Fruit fly (Drosophila melanogaster): ENCODE data around the gene CenG1A.
A peak's percentile ranks its signal among the peaks of the same experiment; 100 is the strongest.

CenG1A gene

DNA sequence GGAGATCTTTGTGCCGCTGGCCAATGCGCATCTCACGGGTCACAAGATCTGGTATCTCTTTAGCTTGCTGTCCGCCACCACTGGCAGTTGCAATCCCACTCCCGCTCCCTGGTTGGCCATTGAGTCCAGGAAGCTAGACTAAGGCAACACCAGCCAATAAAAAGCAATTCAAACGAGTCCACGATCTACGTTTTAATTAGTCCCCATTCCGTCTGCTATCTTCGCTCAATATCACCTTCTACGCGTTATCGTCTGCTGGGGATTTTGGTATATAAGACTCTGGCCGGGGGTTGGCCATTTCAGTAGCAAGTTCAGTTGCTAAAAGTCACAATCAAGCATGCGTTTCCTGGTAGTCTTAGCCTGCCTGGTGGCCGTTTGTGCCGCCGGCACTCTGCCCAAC lies 12.3 kb downstream of the CenG1A start, which contains the start of gene CG7953:
Gene CG7953, plus strand, starts transcription at position 301 of the 400 bp plus-strand sequence.
- no peak for TF ChIP-seq CG17801 (GFP tag; optimal IDR thresholded peaks at IDR 0.05; ENCODE audit: partially characterized antibody)

DNA sequence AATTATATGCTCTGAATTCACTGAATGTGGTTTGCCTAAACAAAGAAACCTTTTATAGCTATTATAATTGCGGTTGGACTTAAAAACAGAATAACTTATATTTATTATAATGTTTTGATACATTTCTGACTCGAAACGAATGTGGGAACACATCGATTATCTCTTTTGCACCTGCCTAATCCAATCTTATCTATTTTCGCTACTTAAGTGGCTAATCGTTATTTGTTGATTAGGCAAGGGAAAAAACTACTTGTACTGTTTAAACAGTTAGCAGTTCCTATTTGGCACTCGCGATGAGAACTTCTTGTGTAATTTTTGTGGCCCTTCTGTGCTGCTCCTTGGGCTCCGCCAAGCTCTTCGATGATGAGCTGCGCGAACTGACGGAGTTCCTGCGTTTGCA lies 13.8 kb downstream of the CenG1A start, which contains the start of gene CG7968:
Gene CG7968, plus strand, starts transcription at position 276 of the 400 bp plus-strand sequence.
- TF ChIP-seq CG17801 (GFP tag; optimal IDR thresholded peaks at IDR 0.05; ENCODE audit: partially characterized antibody), result no peak

DNA sequence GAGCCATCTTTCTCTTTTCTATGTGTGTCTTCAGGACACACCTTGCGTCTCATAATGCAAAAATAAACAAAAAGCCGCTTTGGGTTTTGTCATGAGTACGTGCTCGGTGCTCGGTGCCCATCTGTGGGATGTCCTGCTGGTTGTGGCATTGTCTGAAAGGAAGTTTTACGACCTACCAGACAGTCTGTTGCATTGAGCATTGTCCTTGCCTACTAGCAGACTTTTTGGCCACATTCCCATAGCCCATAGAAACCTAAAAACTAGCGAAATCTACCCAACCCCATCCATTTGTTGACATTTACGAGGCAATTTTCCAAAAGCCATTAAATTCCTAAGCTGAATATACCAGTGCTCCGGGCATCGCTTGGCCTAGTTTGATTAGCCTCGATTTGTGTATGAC lies 15.7 kb downstream of the CenG1A start:
- TF ChIP-seq CG17801 (GFP tag; optimal IDR thresholded peaks at IDR 0.05; ENCODE audit: partially characterized antibody), result no peak

DNA sequence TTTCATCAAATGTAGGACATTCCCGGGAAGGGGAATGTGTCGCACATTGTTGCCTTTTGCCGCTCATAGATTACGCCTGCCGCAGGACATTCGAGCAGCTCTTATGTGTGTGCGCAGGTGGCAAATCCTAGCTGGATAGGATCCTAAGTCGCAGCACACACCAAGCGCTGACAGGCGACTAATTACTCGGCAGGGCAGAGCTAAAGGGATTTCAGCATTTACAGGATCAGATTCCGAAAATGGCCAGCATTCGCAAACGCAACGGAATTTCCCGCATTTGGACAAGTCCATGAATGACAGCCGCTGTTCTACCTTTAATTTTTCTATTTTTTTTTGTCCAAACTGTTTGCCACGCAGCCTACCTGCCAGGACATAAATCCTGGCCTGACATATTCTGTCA lies 32.3 kb downstream of the CenG1A start:
- no peak for TF ChIP-seq CG17801 (GFP tag; optimal IDR thresholded peaks at IDR 0.05; ENCODE audit: partially characterized antibody)

DNA sequence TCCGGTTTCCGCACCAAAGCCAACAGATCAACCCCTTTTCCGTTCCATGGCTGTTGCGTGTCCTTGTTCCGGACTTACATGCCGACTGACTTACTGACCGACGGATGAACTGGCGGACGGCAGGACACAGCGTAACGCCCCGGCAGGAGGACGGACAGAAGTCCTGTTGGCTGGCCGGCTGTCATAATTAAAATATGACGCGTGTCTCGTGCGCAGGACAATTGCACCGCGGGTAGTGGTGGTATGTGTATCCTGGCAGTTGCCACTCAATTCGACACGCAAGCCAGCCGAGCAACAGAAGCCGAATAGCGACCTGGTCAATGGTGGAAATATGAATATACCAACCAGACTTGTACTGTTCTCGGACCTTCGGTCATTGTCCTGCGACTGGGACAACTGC lies 34.0 kb downstream of the CenG1A start:
- no peak for TF ChIP-seq CG17801 (GFP tag; optimal IDR thresholded peaks at IDR 0.05; ENCODE audit: partially characterized antibody)

DNA sequence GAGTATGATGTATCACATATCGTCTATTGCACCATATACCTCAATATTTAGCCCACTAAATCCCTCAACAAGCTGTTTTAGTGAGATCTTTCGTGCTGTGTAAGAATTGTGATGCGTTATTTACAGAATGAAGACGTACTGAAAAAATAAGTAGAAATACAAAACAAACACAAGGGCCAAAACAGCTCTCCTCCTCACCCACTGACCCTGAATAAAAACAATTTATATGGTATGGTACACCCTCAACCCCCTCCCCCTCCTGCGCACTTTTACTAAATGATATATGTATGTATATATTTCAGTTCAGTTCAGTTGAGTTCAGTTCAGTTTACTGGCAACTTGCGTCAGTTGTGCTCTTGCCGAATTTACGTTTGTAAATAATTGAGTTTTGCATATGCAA lies 37.8 kb downstream of the CenG1A start:
- TF ChIP-seq CG17801 (GFP tag; optimal IDR thresholded peaks at IDR 0.05; ENCODE audit: partially characterized antibody), result no peak

DNA sequence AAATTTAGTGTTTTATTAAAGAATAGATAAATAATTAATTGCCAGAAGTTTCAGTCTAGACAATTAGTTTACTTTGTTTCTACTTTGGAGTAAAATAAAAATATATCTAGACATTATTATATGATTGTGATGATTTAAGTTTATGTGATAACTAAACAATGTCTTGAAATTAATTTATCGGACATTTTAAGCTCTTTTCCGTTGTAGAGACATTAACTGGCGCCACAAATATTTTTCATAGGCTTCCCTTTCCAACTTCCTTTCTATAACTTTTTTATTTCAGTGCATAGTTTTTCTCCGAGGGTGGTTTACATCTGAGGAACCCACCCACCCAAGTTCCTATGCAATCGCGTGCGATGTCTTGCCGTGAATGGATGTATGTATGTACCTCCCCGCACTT lies 41.3 kb downstream of the CenG1A start:
- no peak for TF ChIP-seq CG17801 (GFP tag; optimal IDR thresholded peaks at IDR 0.05; ENCODE audit: partially characterized antibody)

DNA sequence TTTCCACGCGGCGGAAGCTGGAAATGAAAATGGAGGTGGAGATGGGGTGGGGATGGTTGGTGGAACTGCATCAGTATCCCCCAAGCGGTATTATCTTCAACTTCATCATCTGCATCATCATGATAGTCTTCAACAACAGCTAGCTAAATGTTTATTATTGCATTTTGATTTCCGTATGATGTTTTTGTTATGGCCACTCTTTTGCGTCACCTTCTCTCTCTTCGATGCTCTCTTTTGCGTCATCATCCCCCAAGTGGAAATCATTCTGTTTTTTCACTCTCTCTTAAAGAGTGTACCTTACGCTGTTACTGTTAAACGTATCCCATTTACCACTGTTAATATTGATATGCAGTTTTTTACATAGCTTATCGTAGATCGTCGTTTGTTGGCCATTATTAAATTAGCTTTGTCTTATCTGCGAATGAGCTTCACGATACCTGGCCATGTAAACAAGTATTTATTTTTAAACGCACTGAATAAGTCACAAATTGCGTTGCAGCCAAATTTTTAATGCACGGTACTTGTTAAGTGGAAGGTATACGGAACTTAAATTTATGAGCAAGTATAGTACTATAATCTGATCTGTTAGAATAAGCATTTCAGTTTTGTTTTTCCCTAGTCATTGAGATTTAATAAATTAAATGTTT lies 42.7 kb downstream of the CenG1A start:
- no peak for TF ChIP-seq CG17801 (GFP tag; optimal IDR thresholded peaks at IDR 0.05; ENCODE audit: partially characterized antibody)

DNA sequence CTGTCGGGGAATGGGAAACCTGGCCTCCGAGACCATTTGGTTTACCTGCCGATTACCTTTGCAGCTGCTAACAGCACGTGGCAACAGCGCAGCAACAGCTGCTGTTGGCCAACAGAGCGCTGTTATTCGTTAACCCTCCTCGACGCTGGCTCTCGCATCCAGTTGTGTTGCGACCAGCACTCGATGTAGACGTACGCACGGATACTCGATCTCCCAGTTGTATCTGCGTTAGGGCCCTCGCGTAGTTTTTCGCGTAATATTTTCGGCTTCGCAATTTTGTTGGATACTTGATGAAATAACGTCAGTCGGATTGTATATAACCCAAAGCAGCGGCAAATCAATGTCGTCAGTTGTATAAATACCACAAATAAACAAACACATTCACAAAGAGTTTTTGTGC lies 43.4 kb downstream of the CenG1A start:
- peak; percentile 54 for TF ChIP-seq CG17801 (GFP tag; optimal IDR thresholded peaks at IDR 0.05; ENCODE audit: partially characterized antibody)

DNA sequence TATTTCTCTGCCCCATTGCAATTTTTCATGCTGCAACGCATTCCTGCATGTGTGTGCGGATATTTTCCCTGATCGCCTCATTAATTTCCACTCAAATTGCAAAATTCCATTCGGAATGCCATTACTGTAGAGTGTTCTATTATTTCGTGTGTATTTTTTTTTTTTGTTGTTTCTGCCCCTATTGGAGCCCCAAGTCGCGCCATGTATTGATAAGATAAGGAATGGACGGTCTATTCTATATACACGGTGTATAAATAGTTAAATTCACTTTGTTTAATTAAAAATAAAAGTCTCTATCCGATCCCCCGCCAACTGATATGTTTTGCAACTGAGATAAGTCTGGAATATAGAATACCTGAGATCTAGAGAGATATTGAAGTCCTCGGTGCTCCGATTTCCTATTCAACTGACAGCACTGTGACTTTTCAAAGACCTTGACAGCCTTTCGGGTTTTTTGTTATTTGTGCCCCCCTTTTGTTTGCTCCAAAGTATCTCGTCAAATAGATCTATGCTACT lies 46.1 kb downstream of the CenG1A start:
- no peak for TF ChIP-seq CG17801 (GFP tag; optimal IDR thresholded peaks at IDR 0.05; ENCODE audit: partially characterized antibody)

DNA sequence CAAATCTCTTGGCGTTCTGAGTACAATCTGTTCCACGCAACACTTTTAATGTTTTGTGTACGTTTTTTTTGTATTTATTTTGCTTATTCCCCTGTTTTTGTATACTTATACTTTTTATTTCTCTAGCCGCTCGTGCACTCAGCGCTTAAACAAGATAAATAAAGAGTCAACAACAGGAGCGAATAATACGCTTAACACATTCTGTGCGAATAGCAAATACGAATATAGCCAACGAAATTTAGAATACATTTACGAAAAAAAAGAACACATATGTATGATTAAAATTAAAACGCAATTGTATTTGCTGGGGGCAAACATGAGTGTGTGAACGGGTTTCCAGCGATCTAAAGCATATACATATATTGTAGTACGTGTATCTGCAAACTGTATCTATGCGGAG lies 46.6 kb downstream of the CenG1A start:
- TF ChIP-seq CG17801 (GFP tag; optimal IDR thresholded peaks at IDR 0.05; ENCODE audit: partially characterized antibody), result no peak

DNA sequence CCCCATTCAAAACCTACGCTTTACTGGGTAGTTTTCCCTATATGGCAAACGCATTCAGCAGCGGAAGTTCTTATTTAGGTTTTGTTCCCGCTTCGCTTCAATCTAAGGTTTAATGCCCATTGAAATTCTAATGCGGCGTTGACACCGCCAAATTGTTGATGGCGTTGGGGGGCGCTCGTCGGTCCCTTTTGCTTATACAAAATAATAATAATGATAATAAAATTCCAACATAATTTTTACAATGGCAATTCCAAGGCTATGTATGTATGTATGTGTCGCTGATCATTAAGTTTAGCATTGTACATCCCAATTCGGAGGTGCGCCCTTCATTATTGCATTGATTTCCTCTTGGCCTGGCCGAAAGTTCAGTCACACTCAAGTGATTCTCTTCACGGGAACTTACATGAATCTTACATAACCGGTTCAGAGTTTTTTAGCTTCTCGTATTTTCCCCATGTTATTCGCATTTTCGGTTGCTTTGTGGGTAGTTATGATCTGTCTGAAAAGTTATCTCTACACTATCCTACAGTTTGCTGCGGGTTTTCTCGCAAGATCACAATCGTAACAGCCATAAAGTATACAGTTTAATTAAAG lies 48.8 kb downstream of the CenG1A start:
- no peak for TF ChIP-seq CG17801 (GFP tag; optimal IDR thresholded peaks at IDR 0.05; ENCODE audit: partially characterized antibody)

DNA sequence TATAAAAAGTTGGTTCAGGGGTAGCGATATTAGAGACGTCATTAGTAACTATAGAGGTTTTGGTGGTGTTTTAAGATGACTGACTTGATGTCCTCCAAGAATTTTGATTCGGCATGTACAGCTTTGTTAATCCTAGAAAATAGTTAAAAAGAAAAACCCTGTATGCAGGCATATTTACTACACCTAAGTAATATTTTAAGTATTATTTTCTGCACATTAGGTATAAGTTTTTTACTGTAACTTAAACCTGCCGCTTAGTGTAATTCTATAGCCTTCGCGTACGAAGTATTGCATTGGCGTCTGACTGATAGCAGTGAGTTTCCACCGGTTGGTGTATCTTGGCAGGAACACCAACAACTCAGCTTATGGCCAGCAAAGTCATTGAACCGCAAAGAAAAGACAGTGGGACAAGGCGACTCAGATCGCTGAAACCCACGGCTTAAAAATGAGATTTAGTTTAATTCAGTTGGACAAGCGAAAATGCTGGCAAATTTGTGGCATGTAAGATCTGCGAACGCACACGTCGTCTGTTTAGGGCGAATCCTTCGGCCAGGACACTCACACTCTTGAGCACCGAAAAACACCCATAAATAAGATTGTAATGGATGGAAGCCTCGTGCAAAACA lies 49.4 kb downstream of the CenG1A start:
- no peak for TF ChIP-seq CG17801 (GFP tag; optimal IDR thresholded peaks at IDR 0.05; ENCODE audit: partially characterized antibody)

DNA sequence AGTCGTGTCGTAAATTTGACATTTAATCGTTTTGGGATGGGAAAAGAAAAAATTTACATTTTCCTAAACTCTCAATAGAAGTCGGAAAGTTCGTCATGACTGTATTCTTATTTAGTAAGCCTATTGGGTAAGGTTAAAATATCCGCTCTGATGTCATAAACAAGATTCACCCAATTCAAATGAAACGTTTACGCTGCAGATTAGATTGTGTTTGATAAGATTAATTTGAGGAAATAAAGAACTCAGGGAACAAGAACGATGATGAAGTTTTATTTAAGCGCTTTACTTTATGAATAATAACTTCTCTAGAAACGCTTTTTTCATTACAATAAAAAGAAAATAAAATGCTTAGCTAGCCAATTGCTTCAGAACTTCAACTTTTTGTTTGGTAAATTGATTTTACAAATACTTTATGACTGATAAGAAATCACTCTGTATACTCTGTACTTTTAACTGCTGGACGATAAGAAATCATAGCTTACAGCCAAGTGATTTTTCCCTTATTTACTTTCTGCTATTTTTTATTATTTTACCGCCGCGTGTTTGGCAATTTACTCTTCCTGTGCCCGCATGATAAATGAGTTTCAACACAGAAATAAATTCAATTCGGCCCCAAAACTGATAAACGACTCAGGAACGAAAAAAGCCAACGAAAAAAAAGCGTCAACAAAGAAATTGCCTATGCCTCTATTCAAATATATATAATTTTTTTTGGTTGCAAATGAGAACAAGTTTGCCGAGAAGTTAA lies 51.1 kb downstream of the CenG1A start:
- TF ChIP-seq CG17801 (GFP tag; optimal IDR thresholded peaks at IDR 0.05; ENCODE audit: partially characterized antibody), result no peak

DNA sequence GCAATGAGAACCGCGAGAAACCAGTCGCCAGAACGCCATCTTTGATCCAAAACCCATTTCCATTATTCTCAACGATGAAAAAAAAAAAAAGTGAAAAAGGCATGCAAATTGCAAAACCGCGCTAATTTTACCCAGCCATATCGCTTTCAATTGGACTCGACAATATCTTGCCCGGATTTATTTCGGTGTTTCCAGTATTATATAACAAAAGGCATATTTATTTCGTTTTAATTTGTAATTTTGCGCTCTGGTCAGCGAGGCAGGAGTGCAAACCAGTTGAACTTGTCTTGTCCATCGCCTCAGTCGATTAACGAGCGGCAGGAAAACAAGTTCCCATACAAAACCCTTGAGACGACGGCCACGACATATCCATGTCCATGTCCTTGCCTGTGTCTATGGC lies 54.6 kb downstream of the CenG1A start:
- TF ChIP-seq CG17801 (GFP tag; optimal IDR thresholded peaks at IDR 0.05; ENCODE audit: partially characterized antibody), result no peak
